Worm (Caenorhabditis elegans) whole organism, mixed stage, embryonic: Measurements from ENCODE around the gene fbxb-65.

ENCODE experiments used
- M03D4.4 ChIP-seq: sonication (generic microtip); optimal IDR thresholded peaks from 2 replicates; lab custom pipeline; 2017; ENCODE audit warnings: mild to moderate bottlenecking, missing genetic modification characterization, missing compliant biosample characterization
- bed-3 ChIP-seq: fragments of 200-800 bp; sonication (Bioruptor generic); optimal IDR thresholded peaks from 3 replicates; lab custom pipeline; 2018; ENCODE audit warnings: mild to moderate bottlenecking, missing genetic modification characterization, moderate library complexity, missing compliant biosample characterization
- blmp-1 ChIP-seq: fragments of 150-350 bp; optimal IDR thresholded peaks from 2 replicates; lab custom pipeline; 2014; ENCODE audit warnings: missing biosample characterization, missing genetic modification characterization
- elt-1 ChIP-seq: sonication (generic microtip); optimal IDR thresholded peaks from 2 replicates; lab custom pipeline; 2017; ENCODE audit warnings: missing genetic modification characterization, mild to moderate bottlenecking, missing compliant biosample characterization, antibody characterized with exemption, moderate library complexity, borderline replicate concordance; ENCODE audit not compliant: insufficient read depth
- lin-13 ChIP-seq: fragments of 150-350 bp; optimal IDR thresholded peaks from 2 replicates; lab custom pipeline; 2014; ENCODE audit warnings: missing biosample characterization, missing genetic modification characterization
- lin-32 ChIP-seq: fragments of 200-800 bp; sonication (Bioruptor generic); optimal IDR thresholded peaks from 2 replicates; lab custom pipeline; 2018; ENCODE audit warnings: mild to moderate bottlenecking, missing genetic modification characterization, missing compliant biosample characterization
- nhr-12 ChIP-seq: fragments of 150-350 bp; optimal IDR thresholded peaks from 2 replicates; lab custom pipeline; 2014; ENCODE audit warnings: missing biosample characterization, missing genetic modification characterization
- nhr-237 ChIP-seq: fragments of 150-350 bp; optimal IDR thresholded peaks from 2 replicates; lab custom pipeline; 2014; ENCODE audit warnings: missing biosample characterization, missing genetic modification characterization
- nhr-76 ChIP-seq: sonication (generic microtip); optimal IDR thresholded peaks from 2 replicates; lab custom pipeline; 2017; ENCODE audit warnings: missing biosample characterization, missing genetic modification characterization
- pha-4 ChIP-seq: fragments of 150-350 bp; optimal IDR thresholded peaks from 2 replicates; lab custom pipeline; 2018; ENCODE audit warnings: missing biosample characterization, missing genetic modification reagents, missing genetic modification characterization
- snpc-4 ChIP-seq: fragments of 150-350 bp; optimal IDR thresholded peaks from 2 replicates; lab custom pipeline; 2014; ENCODE audit warnings: missing biosample characterization, missing genetic modification characterization
- sptf-1 ChIP-seq: sonication (generic microtip); optimal IDR thresholded peaks from 2 replicates; lab custom pipeline; 2017; ENCODE audit warnings: mild to moderate bottlenecking, missing genetic modification characterization, moderate library complexity, missing compliant biosample characterization
- unc-39 ChIP-seq: fragments of 150-350 bp; optimal IDR thresholded peaks from 2 replicates; lab custom pipeline; 2014; ENCODE audit warnings: missing biosample characterization, missing genetic modification characterization
- ztf-11 ChIP-seq: fragments of 150-350 bp; optimal IDR thresholded peaks from 2 replicates; lab custom pipeline; 2014; ENCODE audit warnings: missing biosample characterization, missing genetic modification characterization

DNA sequence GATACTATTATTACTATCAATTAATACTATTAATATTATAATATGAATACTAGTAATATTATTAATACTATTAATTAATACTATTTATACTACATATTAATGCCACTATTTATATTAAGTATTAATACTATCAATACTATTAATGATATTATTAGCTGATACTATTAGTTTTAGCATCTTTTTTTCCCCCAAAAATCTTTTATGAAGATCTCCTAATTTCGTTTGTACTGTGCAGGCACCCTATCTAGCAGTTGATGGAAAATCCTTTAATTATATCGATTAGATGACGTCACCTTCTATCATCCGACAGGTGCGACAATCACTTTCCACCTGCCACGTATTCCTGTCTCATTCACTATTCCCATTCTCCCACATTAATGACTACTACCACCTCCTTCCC, at the start of gene fbxb-65:
- TF ChIP-seq pha-4: no peak
- no peak for TF ChIP-seq nhr-76 (tag; lab: Kevin White, UChicago)
- TF ChIP-seq unc-39: no peak
- TF ChIP-seq bed-3: no peak
- no peak for TF ChIP-seq ztf-11 (tag; lab: Kevin White, UChicago)
- TF ChIP-seq blmp-1: no peak
- TF ChIP-seq M03D4.4 (tag; lab: Kevin White, UChicago): no peak
- no peak for TF ChIP-seq nhr-12 (tag; lab: Kevin White, UChicago)
- TF ChIP-seq sptf-1: no peak
- no peak for TF ChIP-seq snpc-4
- no peak for TF ChIP-seq lin-32 (GFP tag; lab: Kevin White, UChicago)
- no peak for TF ChIP-seq nhr-237 (tag; lab: Kevin White, UChicago)
- no peak for TF ChIP-seq lin-13 (tag; lab: Kevin White, UChicago)
- no peak for TF ChIP-seq elt-1
